Fruit fly (Drosophila melanogaster): ENCODE data around the gene CG31464.
A peak's percentile ranks its signal among the peaks of the same experiment; 100 is the strongest.

The CG31464 gene

dm6 chr3R:8303848-8304247 lies 12.8 kb downstream of the CG31464 start, which contains the start of gene nac (continued):
- TF ChIP-seq CG1603 (tag; optimal IDR thresholded peaks at IDR 0.05) = peak; percentile 9
- no peak for TF ChIP-seq CG10267 (tag; optimal IDR thresholded peaks at IDR 0.05)
- no peak for TF ChIP-seq CG3838 (GFP tag; optimal IDR thresholded peaks at IDR 0.05)
- TF ChIP-seq CG15073 (GFP tag; optimal IDR thresholded peaks at IDR 0.05) = no peak
- no peak for TF ChIP-seq CG4282 (GFP tag; optimal IDR thresholded peaks at IDR 0.05)
- TF ChIP-seq B-H2 (GFP tag; optimal IDR thresholded peaks at IDR 0.05) = no peak
- TF ChIP-seq CG7556 (GFP tag; optimal IDR thresholded peaks at IDR 0.05) = no peak
- TF ChIP-seq CG6683 (GFP tag; optimal IDR thresholded peaks at IDR 0.05) = no peak
- no peak for TF ChIP-seq Drgx (GFP tag; IDR thresholded peaks at IDR 0.05)
- no peak for TF ChIP-seq CG10321 (GFP tag; IDR thresholded peaks at IDR 0.05)
- TF ChIP-seq crc (GFP tag; optimal IDR thresholded peaks at IDR 0.05) = no peak
- TF ChIP-seq CG15601 (tag; optimal IDR thresholded peaks at IDR 0.05) = no peak
- TF ChIP-seq CG31224 (GFP tag; IDR thresholded peaks at IDR 0.05) = no peak
- TF ChIP-seq CG9609 (GFP tag; optimal IDR thresholded peaks at IDR 0.05) = no peak
- no peak for TF ChIP-seq CG12744 (GFP tag; optimal IDR thresholded peaks at IDR 0.05)
- no peak for TF ChIP-seq CG30431 (GFP tag; optimal IDR thresholded peaks at IDR 0.05)
- no peak for TF ChIP-seq CG17829 (tag; optimal IDR thresholded peaks at IDR 0.05)
- TF ChIP-seq CG17612 (GFP tag; IDR thresholded peaks at IDR 0.05) = no peak
- no peak for TF ChIP-seq YL-1 (GFP tag; optimal IDR thresholded peaks at IDR 0.05)
- no peak for TF ChIP-seq bsh (GFP tag; optimal IDR thresholded peaks at IDR 0.05)
- TF ChIP-seq Camta (GFP tag; optimal IDR thresholded peaks at IDR 0.05) = no peak
- no peak for TF ChIP-seq Sox100B (GFP tag; optimal IDR thresholded peaks at IDR 0.05)
- TF ChIP-seq Oaz (GFP tag; IDR thresholded peaks at IDR 0.05) = no peak
- TF ChIP-seq tll (GFP tag; optimal IDR thresholded peaks at IDR 0.05) = no peak
- TF ChIP-seq prd (optimal IDR thresholded peaks at IDR 0.05) = no peak
- no peak for TF ChIP-seq prd (GFP tag; IDR thresholded peaks at IDR 0.05)
- no peak for TF ChIP-seq cg (GFP tag; optimal IDR thresholded peaks at IDR 0.05)
- no peak for TF ChIP-seq kay (GFP tag; optimal IDR thresholded peaks at IDR 0.05)
- no peak for TF ChIP-seq zf30C (GFP tag; optimal IDR thresholded peaks at IDR 0.05)
- TF ChIP-seq jigr1 (GFP tag; IDR thresholded peaks at IDR 0.05) = no peak
- no peak for TF ChIP-seq Optix (GFP tag; IDR thresholded peaks at IDR 0.05)
- TF ChIP-seq CG9727 (GFP tag; optimal IDR thresholded peaks at IDR 0.05) = no peak
- no peak for TF ChIP-seq Bdp1 (GFP tag; optimal IDR thresholded peaks at IDR 0.05)
- peak; percentile 41 for TF ChIP-seq MESR4 (GFP tag; optimal IDR thresholded peaks at IDR 0.05)
- TF ChIP-seq CG15696 (tag; optimal IDR thresholded peaks at IDR 0.05) = no peak
- 0 out of 3 replicates have a peak, but pooled peaks have one; percentile 36 for TF ChIP-seq ci (GFP tag; IDR thresholded peaks at IDR 0.05)
- TF ChIP-seq Meics (GFP tag; optimal IDR thresholded peaks at IDR 0.05) = peak; percentile 10
- no peak for TF ChIP-seq ara (GFP tag; IDR thresholded peaks at IDR 0.05)
- no peak for TF ChIP-seq stwl (tag; optimal IDR thresholded peaks at IDR 0.05)
- TF ChIP-seq Lim3 (GFP tag; IDR thresholded peaks at IDR 0.05) = no peak
- TF ChIP-seq bbx (GFP tag; IDR thresholded peaks at IDR 0.05; ENCODE audit: partially characterized antibody) = no peak
- peak; percentile 3 for TF ChIP-seq D19A (tag; optimal IDR thresholded peaks at IDR 0.05)
- peak; percentile 79 for TF ChIP-seq MBD-R2 (GFP tag; IDR thresholded peaks at IDR 0.05)
- TF ChIP-seq NFAT (GFP tag; IDR thresholded peaks at IDR 0.05) = peak; percentile 37
- no peak for TF ChIP-seq inv (GFP tag; IDR thresholded peaks at IDR 0.05; ENCODE audit: partially characterized antibody)
- TF ChIP-seq GATAe (GFP tag; conservative IDR thresholded peaks at IDR 0.05) = no peak
- peak; percentile 65 to 90 for TF ChIP-seq crp (GFP tag; optimal IDR thresholded peaks at IDR 0.05)
- no peak for TF ChIP-seq Taf1 (GFP tag; IDR thresholded peaks at IDR 0.05)
- no peak for TF ChIP-seq HLH4C (GFP tag; IDR thresholded peaks at IDR 0.05; ENCODE audit: partially characterized antibody)
- peak; percentile 6 for TF ChIP-seq nom (GFP tag; optimal IDR thresholded peaks at IDR 0.05)
- no peak for TF ChIP-seq CG8478 (optimal IDR thresholded peaks at IDR 0.05)
- TF ChIP-seq CG7786 (GFP tag; optimal IDR thresholded peaks at IDR 0.05) = no peak
